Worm (Caenorhabditis elegans) whole organism, L1 larva: Measurements from ENCODE around the gene Y75B8A.34.

Experiments
- C16A3.4 ChIP-seq: fragments of 150-350 bp; optimal IDR thresholded peaks from 2 replicates; lab custom pipeline; 2014; ENCODE audit warnings: missing biosample characterization, missing genetic modification characterization
- C34B4.2 ChIP-seq: sonication (generic microtip); optimal IDR thresholded peaks from 2 replicates; lab custom pipeline; 2017; ENCODE audit warnings: mild to moderate bottlenecking, missing genetic modification characterization, missing compliant biosample characterization
- F16B12.6 ChIP-seq: fragments of 150-350 bp; optimal IDR thresholded peaks from 2 replicates; lab custom pipeline; 2014; ENCODE audit warnings: missing biosample characterization, missing genetic modification characterization
- Y116A8C.19 ChIP-seq: sonication (generic microtip); optimal IDR thresholded peaks from 2 replicates; lab custom pipeline; 2016; ENCODE audit warnings: missing compliant biosample characterization, missing genetic modification characterization, borderline replicate concordance
- aha-1 ChIP-seq: fragments of 150-350 bp; optimal IDR thresholded peaks from 2 replicates; lab custom pipeline; 2014; ENCODE audit warnings: missing biosample characterization, missing genetic modification characterization
- aly-2 ChIP-seq: fragments of 150-350 bp; optimal IDR thresholded peaks from 2 replicates; lab custom pipeline; 2014; ENCODE audit warnings: missing biosample characterization, missing genetic modification characterization
- ama-1 ChIP-seq: fragments of 150-350 bp; optimal IDR thresholded peaks from 2 replicates; lab custom pipeline; 2014
- blmp-1 ChIP-seq: fragments of 150-350 bp; optimal IDR thresholded peaks from 2 replicates; lab custom pipeline; 2014; ENCODE audit warnings: missing biosample characterization, missing genetic modification characterization
- ceh-63 ChIP-seq: fragments of 200-800 bp; sonication (Bioruptor generic); optimal IDR thresholded peaks from 2 replicates; lab custom pipeline; 2018; ENCODE audit warnings: mild to moderate bottlenecking, missing genetic modification characterization, missing compliant biosample characterization
- ceh-8 ChIP-seq: fragments of 200-800 bp; sonication (Bioruptor generic); optimal IDR thresholded peaks from 2 replicates; lab custom pipeline; 2018; ENCODE audit warnings: mild to moderate bottlenecking, missing genetic modification characterization, moderate library complexity, missing compliant biosample characterization
- ceh-88 ChIP-seq: fragments of 200-800 bp; sonication (Bioruptor generic); IDR thresholded peaks from 2 replicates; pipeline ENCODE4 v1.3.6; 2022; ENCODE audit warnings: missing genetic modification characterization, missing compliant biosample characterization
- ceh-90 ChIP-seq: sonication (generic microtip); optimal IDR thresholded peaks from 2 replicates; lab custom pipeline; 2016; ENCODE audit warnings: missing genetic modification characterization, missing compliant biosample characterization
- ces-1 ChIP-seq: fragments of 150-350 bp; optimal IDR thresholded peaks from 2 replicates; lab custom pipeline; 2014; ENCODE audit warnings: missing biosample characterization, missing genetic modification reagents, missing genetic modification characterization
- dsc-1 ChIP-seq: sonication (generic microtip); optimal IDR thresholded peaks from 2 replicates; lab custom pipeline; 2016; ENCODE audit warnings: mild to moderate bottlenecking, missing genetic modification characterization, missing compliant biosample characterization
- efl-1 ChIP-seq, 4 experiments: fragments of 150-350 bp; optimal IDR thresholded peaks in 3 of 4; peaks in 1 of 4; 1 replicate in 1 of 4; 2 replicates in 3 of 4; lab custom pipeline; 2014; ENCODE audit warnings: missing biosample characterization in 2 of 4, missing genetic modification characterization in 2 of 4, missing genetic modification reagents in 2 of 4
- efl-3 ChIP-seq: fragments of 200-800 bp; sonication (Bioruptor generic); optimal IDR thresholded peaks from 2 replicates; lab custom pipeline; 2018; ENCODE audit warnings: mild to moderate bottlenecking, missing genetic modification characterization, missing compliant biosample characterization
- egl-27 ChIP-seq, 2 experiments: fragments of 150-350 bp in 1 of 2; sonication (generic microtip); optimal IDR thresholded peaks; 3 replicates each; lab custom pipeline; 2017 to 2018; ENCODE audit warnings: missing biosample characterization in 2 of 2, missing genetic modification characterization in 2 of 2, missing genetic modification reagents in 2 of 2
- elt-3 ChIP-seq, 6 experiments: fragments of 150-350 bp in 1 of 6; sonication (generic microtip); optimal IDR thresholded peaks; 2 replicates each; lab custom pipeline; 2017 to 2018; ENCODE audit warnings: missing biosample characterization in 6 of 6, missing genetic modification characterization in 6 of 6, inconsistent platforms in 1 of 6
- fkh-8 ChIP-seq: sonication (generic microtip); optimal IDR thresholded peaks from 2 replicates; lab custom pipeline; 2016; ENCODE audit warnings: mild to moderate bottlenecking, missing genetic modification characterization, missing compliant biosample characterization
- fos-1 ChIP-seq: fragments of 150-350 bp; optimal IDR thresholded peaks from 2 replicates; lab custom pipeline; 2014; ENCODE audit warnings: missing biosample characterization, missing genetic modification characterization
- grh-1 ChIP-seq: fragments of 200-800 bp; sonication (Bioruptor generic); IDR thresholded peaks from 2 replicates; pipeline ENCODE4 v1.3.6; 2022; ENCODE audit warnings: missing genetic modification reagents, missing genetic modification characterization, missing compliant biosample characterization
- hlh-17 ChIP-seq: fragments of 200-800 bp; sonication (Bioruptor generic); optimal IDR thresholded peaks from 2 replicates; lab custom pipeline; 2018; ENCODE audit warnings: missing genetic modification characterization, mild to moderate bottlenecking, missing compliant biosample characterization, moderate library complexity, borderline replicate concordance
- hlh-4 ChIP-seq: sonication (generic microtip); optimal IDR thresholded peaks from 2 replicates; lab custom pipeline; 2016; ENCODE audit warnings: mild to moderate bottlenecking, missing genetic modification characterization, missing compliant biosample characterization
- irx-1 ChIP-seq: sonication (generic microtip); optimal IDR thresholded peaks from 2 replicates; lab custom pipeline; 2016; ENCODE audit warnings: missing genetic modification characterization, missing compliant biosample characterization
- jun-1 ChIP-seq: fragments of 150-350 bp; optimal IDR thresholded peaks from 2 replicates; lab custom pipeline; 2014; ENCODE audit warnings: missing biosample characterization, missing genetic modification reagents, missing genetic modification characterization
- lin-14 ChIP-seq: fragments of 200-800 bp; sonication (Bioruptor generic); optimal IDR thresholded peaks from 2 replicates; lab custom pipeline; 2018; ENCODE audit warnings: mild to moderate bottlenecking, missing genetic modification characterization, moderate library complexity, missing compliant biosample characterization
- lin-15B ChIP-seq: fragments of 150-350 bp; sonication (generic microtip); optimal IDR thresholded peaks from 3 replicates; lab custom pipeline; 2014; ENCODE audit warnings: missing biosample characterization, missing genetic modification characterization
- lin-35 ChIP-seq, 2 experiments: fragments of 150-350 bp; optimal IDR thresholded peaks; 2 replicates each; lab custom pipeline; 2014; ENCODE audit warnings: missing biosample characterization in 2 of 2, missing genetic modification characterization in 2 of 2, missing genetic modification reagents in 2 of 2
- lsy-2 ChIP-seq, 2 experiments: fragments of 150-350 bp; optimal IDR thresholded peaks; 2 replicates each; lab custom pipeline; 2014; ENCODE audit warnings: missing biosample characterization in 2 of 2, missing genetic modification characterization in 2 of 2
- mab-9 ChIP-seq: fragments of 200-800 bp; sonication (Bioruptor generic); IDR thresholded peaks from 2 replicates; pipeline ENCODE4 v1.3.6; 2022; ENCODE audit warnings: missing genetic modification reagents, missing genetic modification characterization, missing compliant biosample characterization
- mdl-1 ChIP-seq, 2 experiments: fragments of 150-350 bp; optimal IDR thresholded peaks; 2 replicates each; lab custom pipeline; 2014 to 2017; ENCODE audit warnings: missing biosample characterization in 2 of 2, missing genetic modification characterization in 2 of 2, inconsistent platforms in 1 of 2
- mep-1 ChIP-seq: fragments of 150-350 bp; optimal IDR thresholded peaks from 2 replicates; lab custom pipeline; 2014; ENCODE audit warnings: missing biosample characterization, missing genetic modification characterization
- nhr-11 ChIP-seq: fragments of 150-350 bp; optimal IDR thresholded peaks from 2 replicates; lab custom pipeline; 2014; ENCODE audit warnings: missing biosample characterization, missing genetic modification characterization
- nhr-19 ChIP-seq: fragments of 200-800 bp; sonication (Bioruptor generic); conservative IDR thresholded peaks from 2 replicates; pipeline ENCODE4 v1.3.6; 2022; ENCODE audit warnings: missing genetic modification characterization, missing compliant biosample characterization
- nhr-20 ChIP-seq: sonication (generic microtip); optimal IDR thresholded peaks from 2 replicates; lab custom pipeline; 2016; ENCODE audit warnings: mild to moderate bottlenecking, missing genetic modification characterization, missing compliant biosample characterization
- nhr-237 ChIP-seq: fragments of 150-350 bp; optimal IDR thresholded peaks from 2 replicates; lab custom pipeline; 2014; ENCODE audit warnings: missing biosample characterization, missing genetic modification characterization
- nhr-28 ChIP-seq: fragments of 150-350 bp; optimal IDR thresholded peaks from 2 replicates; lab custom pipeline; 2014; ENCODE audit warnings: missing biosample characterization, missing genetic modification characterization
- nhr-84 ChIP-seq: sonication (generic microtip); optimal IDR thresholded peaks from 2 replicates; lab custom pipeline; 2017; ENCODE audit warnings: missing biosample characterization, missing genetic modification characterization
- nhr-85 ChIP-seq: sonication (generic microtip); peaks from one replicate; lab custom pipeline; 2016; ENCODE audit warnings: missing genetic modification characterization, inconsistent platforms, missing compliant biosample characterization
- pqm-1 ChIP-seq: sonication (generic microtip); optimal IDR thresholded peaks from 3 replicates; lab custom pipeline; 2017; ENCODE audit warnings: missing biosample characterization, missing genetic modification characterization
- rnt-1 ChIP-seq: sonication (generic microtip); optimal IDR thresholded peaks from 2 replicates; lab custom pipeline; 2016; ENCODE audit warnings: mild to moderate bottlenecking, missing genetic modification characterization, moderate library complexity, missing compliant biosample characterization
- skn-1 ChIP-seq: fragments of 150-350 bp; optimal IDR thresholded peaks from 2 replicates; lab custom pipeline; 2014; ENCODE audit warnings: missing biosample characterization, missing genetic modification characterization
- snpc-4 ChIP-seq: fragments of 150-350 bp; optimal IDR thresholded peaks from 2 replicates; lab custom pipeline; 2014; ENCODE audit warnings: missing biosample characterization, missing genetic modification characterization
- snu-23 ChIP-seq: sonication (generic microtip); optimal IDR thresholded peaks from 2 replicates; lab custom pipeline; 2016; ENCODE audit warnings: missing genetic modification characterization, missing compliant biosample characterization
- sptf-1 ChIP-seq: fragments of 150-350 bp; optimal IDR thresholded peaks from 2 replicates; lab custom pipeline; 2014; ENCODE audit warnings: missing biosample characterization, missing genetic modification characterization
- sup-37 ChIP-seq: fragments of 200-800 bp; sonication (Bioruptor generic); optimal IDR thresholded peaks from 2 replicates; lab custom pipeline; 2018; ENCODE audit warnings: mild to moderate bottlenecking, missing genetic modification characterization, missing compliant biosample characterization
- tbx-2 ChIP-seq: sonication (generic microtip); optimal IDR thresholded peaks from 2 replicates; lab custom pipeline; 2016; ENCODE audit warnings: missing genetic modification characterization, missing compliant biosample characterization
- tlp-1 ChIP-seq: fragments of 150-350 bp; optimal IDR thresholded peaks from 2 replicates; lab custom pipeline; 2014; ENCODE audit warnings: missing biosample characterization, missing genetic modification characterization
- unc-62 ChIP-seq: fragments of 150-350 bp; optimal IDR thresholded peaks from 2 replicates; lab custom pipeline; 2014; ENCODE audit warnings: missing biosample characterization, missing genetic modification reagents, missing genetic modification characterization
- unc-86 ChIP-seq: sonication (generic microtip); optimal IDR thresholded peaks from 2 replicates; lab custom pipeline; 2016; ENCODE audit warnings: missing genetic modification characterization, missing compliant biosample characterization
- xbp-1 ChIP-seq: sonication (generic microtip); optimal IDR thresholded peaks from 2 replicates; lab custom pipeline; 2016; ENCODE audit warnings: missing genetic modification characterization, missing compliant biosample characterization
- zag-1 ChIP-seq: fragments of 150-350 bp; optimal IDR thresholded peaks from 2 replicates; lab custom pipeline; 2014; ENCODE audit warnings: missing biosample characterization, missing genetic modification characterization
- ztf-11 ChIP-seq, 2 experiments: sonication (generic microtip); optimal IDR thresholded peaks; 2 replicates each; lab custom pipeline; 2016 to 2017; ENCODE audit warnings: missing genetic modification characterization in 2 of 2, missing biosample characterization in 1 of 2, missing compliant biosample characterization in 1 of 2
- ztf-4 ChIP-seq: fragments of 150-350 bp; optimal IDR thresholded peaks from 2 replicates; lab custom pipeline; 2014; ENCODE audit warnings: missing biosample characterization, missing genetic modification characterization

Y75B8A.34 gene

ce11 chrIII:12351301-12351700 lies 8.1 kb upstream of the Y75B8A.34 start, which contains the start of the genes pph-4.1 and Y75B8A.31 (continued):
- peak; percentile 92 for TF ChIP-seq tbx-2 (tag; lab: Kevin White, UChicago)
- no peak for TF ChIP-seq zag-1 (tag; lab: Kevin White, UChicago)
- TF ChIP-seq ceh-8 (GFP tag; lab: Kevin White, UChicago) = no peak
- peak; percentile 74 for TF ChIP-seq mab-9 (GFP tag; lab: Robert Waterston, UW)
- TF ChIP-seq xbp-1 (tag; lab: Kevin White, UChicago) = peak; percentile 89
- TF ChIP-seq efl-1 (optimal IDR thresholded peaks at IDR 0.05; lab: Kevin White, UChicago) = peak; percentile 80 to 83
- peak; percentile 79 to 97 for TF ChIP-seq efl-1 (GFP tag; optimal IDR thresholded peaks at IDR 0.05 in 1 of 2; lab: Kevin White, UChicago)
- peak; percentile 59 for TF ChIP-seq snpc-4 (tag; lab: Kevin White, UChicago)
- no peak for TF ChIP-seq sptf-1
- TF ChIP-seq Y116A8C.19 (tag; lab: Kevin White, UChicago) = peak; percentile 58
- no peak for TF ChIP-seq efl-3
- no peak for TF ChIP-seq ztf-4 (tag; lab: Kevin White, UChicago)
- peak; percentile 55 for TF ChIP-seq C16A3.4 (tag; lab: Kevin White, UChicago)
- TF ChIP-seq grh-1 (GFP tag; lab: Robert Waterston, UW) = peak; percentile 46; the same call in 1 of the 2 replicates
- no peak for TF ChIP-seq fos-1 (tag; lab: Kevin White, UChicago)
- no peak for TF ChIP-seq egl-27 (tag; optimal IDR thresholded peaks at IDR 0.05; lab: Kevin White, UChicago)
- TF ChIP-seq ztf-11 (tag; optimal IDR thresholded peaks at IDR 0.05; lab: Kevin White, UChicago) = peak in 1 of 2 experiments; percentile 87
- no peak for TF ChIP-seq hlh-17
- 0 out of 2 replicates have a peak, but pooled peaks have one; percentile 14 for TF ChIP-seq ceh-88
- TF ChIP-seq unc-62 = no peak
- peak; percentile 91 for TF ChIP-seq dsc-1 (tag; lab: Kevin White, UChicago)
- TF ChIP-seq jun-1 (tag; lab: Kevin White, UChicago) = peak; percentile 51
- peak; percentile 85 for TF ChIP-seq nhr-19 (GFP tag; lab: Robert Waterston, UW)
- TF ChIP-seq aha-1 (tag; lab: Kevin White, UChicago) = no peak
- TF ChIP-seq nhr-84 (tag; lab: Kevin White, UChicago) = no peak
- peak; percentile 89 for TF ChIP-seq skn-1
- no peak for TF ChIP-seq ceh-63
- TF ChIP-seq nhr-237 (tag; lab: Kevin White, UChicago) = no peak
- TF ChIP-seq lin-15B (tag; lab: Kevin White, UChicago) = peak; percentile 96
- TF ChIP-seq ceh-90 (tag; lab: Kevin White, UChicago) = peak; percentile 92
- no peak for TF ChIP-seq lin-14
- TF ChIP-seq nhr-85 (tag; lab: Kevin White, UChicago) = peak; percentile 94
- TF ChIP-seq nhr-11 = peak; percentile 39
- TF ChIP-seq unc-86 (tag; lab: Kevin White, UChicago) = peak; percentile 78
- TF ChIP-seq mep-1 (tag; lab: Kevin White, UChicago) = peak; percentile 92
- TF ChIP-seq C34B4.2 = no peak
- no peak for TF ChIP-seq ces-1
- TF ChIP-seq nhr-20 (tag; lab: Kevin White, UChicago) = peak; percentile 88
- TF ChIP-seq hlh-4 (tag; lab: Kevin White, UChicago) = no peak
- TF ChIP-seq blmp-1 = peak; percentile 73
- peak; percentile 64 for TF ChIP-seq F16B12.6 (tag; lab: Kevin White, UChicago)
- TF ChIP-seq pqm-1 (tag; lab: Kevin White, UChicago) = no peak
- TF ChIP-seq fkh-8 (tag; lab: Kevin White, UChicago) = peak; percentile 90
- TF ChIP-seq lsy-2 (tag; optimal IDR thresholded peaks at IDR 0.05; lab: Kevin White, UChicago) = peak; percentile 86 to 89
- peak in 1 of 2 experiments; percentile 64 for TF ChIP-seq mdl-1 (tag; optimal IDR thresholded peaks at IDR 0.05; lab: Kevin White, UChicago)
- TF ChIP-seq tlp-1 = no peak
- TF ChIP-seq snu-23 (GFP tag; lab: Kevin White, UChicago) = peak; percentile 92
- TF ChIP-seq lin-35 (GFP tag; optimal IDR thresholded peaks at IDR 0.05; lab: Kevin White, UChicago) = peak; percentile 78 to 80
- no peak for TF ChIP-seq nhr-28
- TF ChIP-seq rnt-1 (tag; lab: Kevin White, UChicago) = peak; percentile 98
- peak; percentile 60 for TF ChIP-seq sup-37 (GFP tag; lab: Kevin White, UChicago)
- no peak for TF ChIP-seq ama-1 (lab: Kevin White, UChicago)
- TF ChIP-seq elt-3 (tag; optimal IDR thresholded peaks at IDR 0.05; lab: Kevin White, UChicago) = peak in 1 of 6 experiments; percentile 72
- TF ChIP-seq aly-2 = no peak
- TF ChIP-seq irx-1 (tag; lab: Kevin White, UChicago) = peak; percentile 88
